Worm (Caenorhabditis elegans) whole organism, L4 larva: ENCODE results near the gene otub-3.

Source experiments
- ama-1 ChIP-seq: fragments of 150-350 bp; optimal IDR thresholded peaks from 2 replicates; lab custom pipeline; 2014; ENCODE audit warnings: inconsistent platforms, mixed read lengths
- ceh-44 ChIP-seq: fragments of 200-800 bp; sonication (Bioruptor generic); IDR thresholded peaks from 2 replicates; pipeline ENCODE4 v1.3.6; 2022; ENCODE audit warnings: missing genetic modification reagents, missing genetic modification characterization, missing compliant biosample characterization
- dpl-1 ChIP-seq: fragments of 150-350 bp; optimal IDR thresholded peaks from 2 replicates; lab custom pipeline; 2014; ENCODE audit warnings: missing biosample characterization, missing genetic modification reagents, missing genetic modification characterization
- dve-1 ChIP-seq: sonication (generic microtip); optimal IDR thresholded peaks from 2 replicates; lab custom pipeline; 2017; ENCODE audit warnings: antibody characterized with exemption, mild to moderate bottlenecking, missing genetic modification characterization, missing compliant biosample characterization; ENCODE audit not compliant: insufficient read depth
- fos-1 ChIP-seq: fragments of 150-350 bp; optimal IDR thresholded peaks from 2 replicates; lab custom pipeline; 2014; ENCODE audit warnings: missing biosample characterization, missing genetic modification characterization
- lin-15B ChIP-seq: fragments of 150-350 bp; sonication (generic microtip); optimal IDR thresholded peaks from 3 replicates; lab custom pipeline; 2014; ENCODE audit warnings: missing biosample characterization, missing genetic modification characterization
- nhr-11 ChIP-seq: fragments of 150-350 bp; optimal IDR thresholded peaks from 2 replicates; lab custom pipeline; 2014; ENCODE audit warnings: missing biosample characterization, missing genetic modification characterization
- nhr-25 ChIP-seq: sonication (generic microtip); optimal IDR thresholded peaks from 2 replicates; lab custom pipeline; 2017; ENCODE audit warnings: missing genetic modification characterization, mild to moderate bottlenecking, missing compliant biosample characterization, antibody characterized with exemption, moderate library complexity, borderline replicate concordance; ENCODE audit not compliant: insufficient read depth
- nhr-48 ChIP-seq: sonication (generic microtip); optimal IDR thresholded peaks from 2 replicates; lab custom pipeline; 2016; ENCODE audit warnings: mild to moderate bottlenecking, missing genetic modification characterization, missing compliant biosample characterization
- saeg-2 ChIP-seq: fragments of 200-800 bp; sonication (Bioruptor generic); IDR thresholded peaks from 2 replicates; pipeline ENCODE4 v1.3.6; 2022; ENCODE audit warnings: missing genetic modification reagents, missing genetic modification characterization, missing compliant biosample characterization
- spr-3 ChIP-seq: fragments of 200-800 bp; sonication (Bioruptor generic); optimal IDR thresholded peaks from 2 replicates; lab custom pipeline; 2018; ENCODE audit warnings: mild to moderate bottlenecking, missing genetic modification characterization, missing compliant biosample characterization
- unc-62 ChIP-seq, 3 experiments: fragments of 150-350 bp in 1 of 3; sonication (generic microtip); optimal IDR thresholded peaks in 2 of 3; peaks in 1 of 3; 1 replicate in 1 of 3; 2 replicates in 2 of 3; lab custom pipeline; 2014 to 2017; ENCODE audit warnings: missing biosample characterization in 3 of 3, missing genetic modification characterization in 3 of 3, missing genetic modification reagents in 3 of 3, missing genotype in 1 of 3
- ztf-11 ChIP-seq: fragments of 150-350 bp; optimal IDR thresholded peaks from 2 replicates; lab custom pipeline; 2014; ENCODE audit warnings: missing biosample characterization, missing genetic modification characterization

ce11 chrIV:8722801-8723200 is 5.2 kb upstream of the otub-3 start:
- TF ChIP-seq ztf-11 (tag; lab: Kevin White, UChicago): no peak
- no peak for TF ChIP-seq nhr-11 (tag; lab: Kevin White, UChicago)
- TF ChIP-seq saeg-2 (GFP tag; lab: Robert Waterston, UW): no peak
- TF ChIP-seq lin-15B (tag; lab: Kevin White, UChicago): no peak
- no peak for TF ChIP-seq ceh-44 (GFP tag; lab: Robert Waterston, UW)
- TF ChIP-seq dpl-1 (GFP tag; lab: Kevin White, UChicago): no peak
- no peak for TF ChIP-seq dve-1
- no peak for TF ChIP-seq spr-3
- no peak for TF ChIP-seq fos-1
- no peak for TF ChIP-seq nhr-25 (tag; lab: Kevin White, UChicago)
- TF ChIP-seq unc-62 (GFP tag; optimal IDR thresholded peaks at IDR 0.05 in 1 of 2; lab: Kevin White, UChicago): no peak
- no peak for TF ChIP-seq unc-62 (tag; optimal IDR thresholded peaks at IDR 0.05; lab: Kevin White, UChicago)
- no peak for TF ChIP-seq nhr-48 (tag; lab: Kevin White, UChicago)
- TF ChIP-seq ama-1 (lab: Kevin White, UChicago): no peak
